Fruit fly (Drosophila melanogaster) whole organism: Measurements from ENCODE around the gene CG14275.

Source experiments
- CG8478 ChIP-seq: fragments of >200 bp; optimal IDR thresholded peaks from 2 replicates; lab custom pipeline; 2018; ENCODE audit warnings: inconsistent platforms
- Dll ChIP-seq: fragments of >200 bp; optimal IDR thresholded peaks from 2 replicates; lab custom pipeline; 2017
- EcR ChIP-seq, 2 experiments: fragments of >200 bp; optimal IDR thresholded peaks; 2 replicates each; lab custom pipeline; 2017; ENCODE audit warnings: missing biosample characterization in 2 of 2, missing genetic modification characterization in 2 of 2, missing genetic modification reagents in 2 of 2
- pan ChIP-seq: fragments of >200 bp; optimal IDR thresholded peaks from 2 replicates; lab custom pipeline; 2017
- psq ChIP-seq: fragments of >200 bp; optimal IDR thresholded peaks from 2 replicates; lab custom pipeline; 2017
- usp ChIP-seq: fragments of >200 bp; optimal IDR thresholded peaks from 2 replicates; lab custom pipeline; 2017; ENCODE audit warnings: missing biosample characterization, missing genetic modification characterization, mixed read lengths

CG14275 gene

DNA sequence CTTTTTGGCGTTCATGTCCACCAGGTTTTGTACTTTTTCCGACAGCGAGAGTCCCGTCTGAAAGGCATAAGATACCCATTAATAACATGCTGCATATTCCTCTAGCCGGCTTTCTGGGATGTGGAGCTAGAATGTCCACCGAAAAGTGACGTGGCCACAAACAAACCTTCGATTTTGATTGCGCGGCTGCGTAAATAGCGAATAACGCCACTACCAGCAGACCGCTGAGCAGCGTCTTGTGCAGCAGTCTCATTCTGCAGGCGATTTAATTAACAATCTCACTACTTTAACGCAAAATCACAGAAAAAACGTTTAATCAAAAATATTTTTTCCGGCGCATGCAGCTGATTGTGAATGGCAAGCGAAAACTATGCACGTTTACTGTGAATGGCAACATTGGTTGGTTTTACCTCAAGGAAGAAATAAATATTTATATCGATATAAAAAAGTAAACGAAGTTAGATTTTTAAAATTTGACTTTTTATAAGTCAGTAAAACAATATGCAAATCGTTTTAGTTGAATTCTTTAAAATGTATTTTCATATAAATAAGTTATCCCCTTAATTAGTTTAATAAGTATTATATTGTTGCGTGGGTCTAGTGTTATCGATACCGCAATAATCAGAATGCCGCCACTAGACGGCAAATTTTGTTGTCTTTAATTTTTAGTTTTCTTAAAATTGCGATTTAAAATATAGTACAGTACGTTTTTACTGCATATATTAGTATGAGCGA is 19.3 kb upstream of the CG14275 start, which contains the start of the genes Ostgamma and Mettl14:
TSS of gene Ostgamma (minus strand) at position 376 of the 735 bp plus-strand sequence.
TSS of gene Mettl14 (plus strand) at position 611 of the 735 bp plus-strand sequence.
- no peak for TF ChIP-seq usp (GFP tag; lab: Kevin White, UChicago)
- TF ChIP-seq psq (lab: Kevin White, UChicago), result no peak
- no peak for TF ChIP-seq CG8478
- no peak for TF ChIP-seq Dll
- no peak for TF ChIP-seq pan
- no peak for TF ChIP-seq EcR (GFP tag; optimal IDR thresholded peaks at IDR 0.05; lab: Kevin White, UChicago)

- TF ChIP-seq EcR (GFP tag; optimal IDR thresholded peaks at IDR 0.05; lab: Kevin White, UChicago) (no peak), CG8478 (no peak), Dll (no peak), pan (no peak), psq (lab: Kevin White, UChicago) (no peak), usp (GFP tag; lab: Kevin White, UChicago) (no peak)
Measured at dm6 chr2L:8311091-8311490, 16.2 kb upstream of the CG14275 start, which contains the start of the genes CG7810 and CG7806. Gene CG7810 (minus strand): TSS chr2L:8311195. Gene CG7806 (plus strand): TSS chr2L:8311399.

dm6 chr2L:8311741-8312140 is 15.5 kb upstream of the CG14275 start:
- no peak for TF ChIP-seq CG8478
- TF ChIP-seq psq (lab: Kevin White, UChicago), result no peak

dm6 chr2L:8319858-8320525 is 7.3 kb upstream of the CG14275 start, which contains the start of the genes mtsh and strat:
Gene mtsh (minus strand): TSS chr2L:8319908.
Gene strat (plus strand): TSS chr2L:8320328.
- TF ChIP-seq Dll (no peak), CG8478 (no peak), usp (GFP tag; lab: Kevin White, UChicago) (no peak), pan (no peak), EcR (GFP tag; optimal IDR thresholded peaks at IDR 0.05; lab: Kevin White, UChicago) (no peak), psq (lab: Kevin White, UChicago) (no peak)

DNA sequence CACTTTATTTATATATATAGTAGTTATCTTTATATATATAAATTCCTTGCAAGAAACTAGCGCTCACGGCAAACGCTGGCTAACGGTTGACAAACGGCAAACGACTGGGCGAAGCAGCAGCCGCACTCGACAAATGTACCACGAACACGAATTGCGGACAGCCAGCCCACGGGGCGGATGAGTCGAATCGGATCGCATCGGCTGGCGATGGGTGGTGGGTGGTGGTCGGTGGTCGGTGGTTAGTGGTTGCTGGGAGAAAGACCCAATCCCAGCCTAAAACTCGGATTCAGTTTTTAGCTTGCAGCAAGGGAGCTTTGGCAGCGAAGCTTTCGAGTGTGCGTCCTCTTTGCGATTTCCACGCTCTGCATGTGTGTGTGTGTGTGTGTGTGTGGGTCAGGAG is 2.1 kb upstream of the CG14275 start, which contains the start of gene CG7781:
TSS of gene CG7781 (minus strand) at position 260 of the 400 bp plus-strand sequence.
- no peak for TF ChIP-seq EcR (GFP tag; optimal IDR thresholded peaks at IDR 0.05; lab: Kevin White, UChicago)
- no peak for TF ChIP-seq CG8478

dm6 chr2L:8326414-8327271 is 613 bp upstream of the CG14275 start:
- no peak for TF ChIP-seq Dll
- TF ChIP-seq psq (lab: Kevin White, UChicago), result no peak
- no peak for TF ChIP-seq usp (GFP tag; lab: Kevin White, UChicago)
- TF ChIP-seq pan, result no peak
- TF ChIP-seq CG8478, result no peak

- TF ChIP-seq CG8478, result no peak
- TF ChIP-seq EcR (GFP tag; optimal IDR thresholded peaks at IDR 0.05; lab: Kevin White, UChicago), result no peak
- no peak for TF ChIP-seq usp (GFP tag; lab: Kevin White, UChicago)
- no peak for TF ChIP-seq Dll
- no peak for TF ChIP-seq pan
- no peak for TF ChIP-seq psq (lab: Kevin White, UChicago)
Measured at dm6 chr2L:8327783-8328327, 599 bp downstream of the CG14275 start.

DNA sequence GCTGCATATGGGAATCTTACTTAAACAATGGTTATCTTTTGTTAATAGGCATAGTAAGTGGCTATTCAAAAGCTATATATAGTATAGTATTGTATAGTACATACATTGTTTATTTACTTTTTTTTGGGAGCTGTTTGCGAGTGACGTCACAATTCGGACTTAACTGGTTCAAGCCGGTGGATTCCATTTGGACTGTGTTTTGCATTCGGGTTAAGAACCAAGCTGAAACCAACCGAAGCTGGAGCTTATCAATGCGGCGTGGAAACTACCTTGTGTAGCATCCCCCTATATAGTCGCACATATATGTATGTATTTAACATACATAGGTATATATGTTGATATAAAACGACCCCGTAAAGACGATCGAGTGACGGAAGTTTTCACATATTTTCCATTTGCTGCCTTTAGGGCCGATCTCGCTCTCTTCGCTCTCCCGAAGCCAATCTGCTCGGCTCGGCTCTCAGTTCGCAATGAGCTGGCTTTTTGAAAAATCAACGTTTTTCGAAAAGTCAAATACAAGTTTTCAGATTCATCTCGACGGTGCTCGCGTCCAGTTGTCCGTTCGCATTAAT is 1.4 kb downstream of the CG14275 start:
- TF ChIP-seq pan, result no peak
- no peak for TF ChIP-seq Dll
- no peak for TF ChIP-seq psq (lab: Kevin White, UChicago)
- no peak for TF ChIP-seq usp (GFP tag; lab: Kevin White, UChicago)
- TF ChIP-seq CG8478, result no peak
- TF ChIP-seq EcR (GFP tag; optimal IDR thresholded peaks at IDR 0.05; lab: Kevin White, UChicago), result no peak

- no peak for TF ChIP-seq pan
- no peak for TF ChIP-seq psq (lab: Kevin White, UChicago)
- TF ChIP-seq Dll, result no peak
- no peak for TF ChIP-seq EcR (GFP tag; optimal IDR thresholded peaks at IDR 0.05; lab: Kevin White, UChicago)
- no peak for TF ChIP-seq CG8478
- TF ChIP-seq usp (GFP tag; lab: Kevin White, UChicago), result no peak
Measured at dm6 chr2L:8333185-8333584, 5.9 kb downstream of the CG14275 start.

DNA sequence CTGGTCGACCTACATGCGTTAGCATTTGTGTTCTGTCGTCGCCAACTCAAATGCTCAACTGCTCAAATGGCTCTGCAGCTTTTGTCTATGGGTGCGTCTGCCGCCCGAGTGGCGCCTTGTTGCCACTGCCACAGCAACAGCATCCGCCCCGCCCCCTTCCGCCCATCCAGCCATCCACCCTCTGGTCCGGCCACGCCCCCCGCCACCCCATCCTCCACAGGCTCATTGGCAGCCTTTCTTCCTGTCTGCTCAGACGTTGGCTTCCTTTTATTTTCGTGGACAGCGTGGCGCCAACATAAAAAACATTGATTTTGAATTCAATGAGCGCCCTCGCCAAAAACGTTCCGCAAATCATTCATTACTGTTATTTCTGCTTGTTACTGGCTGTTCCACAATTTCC is 6.4 kb downstream of the CG14275 start:
- TF ChIP-seq usp (GFP tag; lab: Kevin White, UChicago) (no peak), psq (lab: Kevin White, UChicago) (no peak), pan (no peak), EcR (GFP tag; optimal IDR thresholded peaks at IDR 0.05; lab: Kevin White, UChicago) (no peak), CG8478 (no peak), Dll (no peak)

dm6 chr2L:8334705-8335104 is 7.4 kb downstream of the CG14275 start:
- TF ChIP-seq CG8478, result no peak
- no peak for TF ChIP-seq Dll
- no peak for TF ChIP-seq pan
- no peak for TF ChIP-seq EcR (GFP tag; optimal IDR thresholded peaks at IDR 0.05; lab: Kevin White, UChicago)
- no peak for TF ChIP-seq usp (GFP tag; lab: Kevin White, UChicago)
- TF ChIP-seq psq (lab: Kevin White, UChicago), result no peak
